Fruit fly (Drosophila melanogaster) whole organism, embryonic: Measurements from ENCODE around the gene bnl.

ENCODE experiments used
- BtbVII ChIP-seq: fragments of 200-800 bp; sonication (Bioruptor generic); optimal IDR thresholded peaks from 3 replicates; lab custom pipeline; 2017; ENCODE audit warnings: missing biosample characterization, mild to moderate bottlenecking, missing genetic modification characterization
- CG12236 ChIP-seq: fragments of 200-800 bp; sonication (Bioruptor generic); optimal IDR thresholded peaks from 2 replicates; lab custom pipeline; 2016; ENCODE audit warnings: missing biosample characterization, missing genetic modification characterization
- CG12659 ChIP-seq: fragments of 200-800 bp; sonication (Bioruptor generic); optimal IDR thresholded peaks from 3 replicates; lab custom pipeline; 2017; ENCODE audit warnings: mild to moderate bottlenecking, missing biosample characterization, missing genetic modification reagents, missing genetic modification characterization
- CG17385 ChIP-seq: fragments of 200-800 bp; sonication (Bioruptor generic); optimal IDR thresholded peaks from 3 replicates; lab custom pipeline; 2018; ENCODE audit warnings: missing biosample characterization, mild to moderate bottlenecking, missing genetic modification characterization
- CG17829 ChIP-seq: fragments of 200-800 bp; optimal IDR thresholded peaks from 2 replicates; lab custom pipeline; 2019; ENCODE audit warnings: missing biosample characterization, mild to moderate bottlenecking, missing genetic modification characterization, moderate library complexity
- CG2202 ChIP-seq: fragments of 200-800 bp; sonication (Bioruptor generic); optimal IDR thresholded peaks from 2 replicates; lab custom pipeline; 2018; ENCODE audit warnings: missing biosample characterization, mild to moderate bottlenecking, missing genetic modification characterization
- CG2678 ChIP-seq: fragments of 200-800 bp; sonication (Bioruptor generic); optimal IDR thresholded peaks from 3 replicates; lab custom pipeline; 2019; ENCODE audit warnings: missing biosample characterization, mild to moderate bottlenecking, missing genetic modification characterization, moderate library complexity
- CG30403 ChIP-seq: fragments of 200-800 bp; sonication (Bioruptor generic); optimal IDR thresholded peaks from 3 replicates; lab custom pipeline; 2016; ENCODE audit warnings: missing biosample characterization, missing genetic modification characterization
- CG32532 ChIP-seq: fragments of 200-800 bp; sonication (Bioruptor generic); IDR thresholded peaks from 2 replicates; pipeline ENCODE4 v1.3.6; 2022; ENCODE audit warnings: missing biosample characterization, missing genetic modification characterization
- CG32772 ChIP-seq: fragments of 200-800 bp; sonication (Bioruptor generic); IDR thresholded peaks from 2 replicates; pipeline ENCODE4 v1.3.6; 2022; ENCODE audit warnings: missing biosample characterization, missing genetic modification characterization
- CG3407 ChIP-seq: fragments of 200-800 bp; sonication (Bioruptor generic); optimal IDR thresholded peaks from 2 replicates; lab custom pipeline; 2018; ENCODE audit warnings: missing biosample characterization, mild to moderate bottlenecking, missing genetic modification characterization
- CG3838 ChIP-seq: fragments of 200-800 bp; sonication (Bioruptor generic); optimal IDR thresholded peaks from 3 replicates; lab custom pipeline; 2016; ENCODE audit warnings: missing biosample characterization, missing genetic modification characterization
- CG7928 ChIP-seq: fragments of 200-800 bp; sonication (Bioruptor generic); optimal IDR thresholded peaks from 2 replicates; lab custom pipeline; 2017; ENCODE audit warnings: missing biosample characterization, mild to moderate bottlenecking, missing genetic modification characterization
- CG8388 ChIP-seq: fragments of 200-800 bp; sonication (Bioruptor generic); optimal IDR thresholded peaks from 2 replicates; lab custom pipeline; 2019; ENCODE audit warnings: missing biosample characterization, mild to moderate bottlenecking, missing genetic modification characterization, moderate library complexity
- CG9817 ChIP-seq: fragments of 200-800 bp; sonication (Bioruptor generic); optimal IDR thresholded peaks from 2 replicates; lab custom pipeline; 2018; ENCODE audit warnings: missing biosample characterization, mild to moderate bottlenecking, missing genetic modification characterization, moderate library complexity
- Dip2 ChIP-seq: fragments of 200-800 bp; sonication (Bioruptor generic); IDR thresholded peaks from 2 replicates; pipeline ENCODE4 v1.3.6; 2022; ENCODE audit warnings: missing biosample characterization, missing genetic modification characterization
- Eip74EF ChIP-seq, 2 experiments: fragments of 200-800 bp in 1 of 2; fragments of >200 bp in 1 of 2; sonication (Bioruptor generic) in 1 of 2; optimal IDR thresholded peaks; 2 replicates each; lab custom pipeline; 2017 to 2019; ENCODE audit warnings: missing biosample characterization in 2 of 2, missing genetic modification characterization in 2 of 2, mild to moderate bottlenecking in 1 of 2, moderate library complexity in 1 of 2
- Fer3 ChIP-seq: fragments of 200-800 bp; sonication (Bioruptor generic); optimal IDR thresholded peaks from 2 replicates; lab custom pipeline; 2018; ENCODE audit warnings: missing biosample characterization, mild to moderate bottlenecking, missing genetic modification characterization, moderate library complexity
- HLH54F ChIP-seq: fragments of 200-800 bp; sonication (Bioruptor generic); optimal IDR thresholded peaks from 3 replicates; lab custom pipeline; 2016; ENCODE audit warnings: missing biosample characterization, missing genetic modification characterization
- HLHmδ ChIP-seq: fragments of 200-800 bp; sonication (Bioruptor generic); optimal IDR thresholded peaks from 2 replicates; lab custom pipeline; 2018; ENCODE audit warnings: missing biosample characterization, mild to moderate bottlenecking, missing genetic modification characterization, moderate library complexity
- HmgD ChIP-seq: fragments of 200-800 bp; sonication (Bioruptor generic); optimal IDR thresholded peaks from 3 replicates; lab custom pipeline; 2016; ENCODE audit warnings: missing biosample characterization, missing genetic modification characterization
- Hr3 ChIP-seq: fragments of 200-800 bp; sonication (Bioruptor generic); optimal IDR thresholded peaks from 3 replicates; lab custom pipeline; 2016; ENCODE audit warnings: missing biosample characterization, missing genetic modification characterization
- Lhr ChIP-seq: fragments of 200-800 bp; sonication (Bioruptor generic); optimal IDR thresholded peaks from 3 replicates; lab custom pipeline; 2017; ENCODE audit warnings: mild to moderate bottlenecking, missing biosample characterization, missing genetic modification reagents, missing genetic modification characterization
- NFAT ChIP-seq: fragments of 200-800 bp; sonication (Bioruptor generic); IDR thresholded peaks from 2 replicates; pipeline ENCODE4 v1.3.6; 2022; ENCODE audit warnings: missing biosample characterization, missing genetic modification characterization
- Oli ChIP-seq: fragments of 200-800 bp; sonication (Bioruptor generic); optimal IDR thresholded peaks from 2 replicates; lab custom pipeline; 2018; ENCODE audit warnings: missing biosample characterization, mild to moderate bottlenecking, missing genetic modification characterization, moderate library complexity
- Ptx1 ChIP-seq: fragments of 200-800 bp; sonication (Bioruptor generic); IDR thresholded peaks from 2 replicates; pipeline ENCODE4 v1.3.6; 2022; ENCODE audit warnings: missing biosample characterization, missing genetic modification characterization
- Scr ChIP-seq: fragments of 200-800 bp; sonication (Bioruptor generic); IDR thresholded peaks from 2 replicates; pipeline ENCODE4 v1.3.6; 2022; ENCODE audit warnings: missing biosample characterization, missing genetic modification characterization; ENCODE audit not compliant: partially characterized antibody
- Sry-β ChIP-seq: fragments of 200-800 bp; sonication (Bioruptor generic); optimal IDR thresholded peaks from 2 replicates; lab custom pipeline; 2018; ENCODE audit warnings: missing biosample characterization, mild to moderate bottlenecking, missing genetic modification characterization, moderate library complexity
- Ssrp ChIP-seq: fragments of 200-800 bp; sonication (Bioruptor generic); optimal IDR thresholded peaks from 2 replicates; lab custom pipeline; 2018; ENCODE audit warnings: missing biosample characterization, mild to moderate bottlenecking, missing genetic modification characterization, moderate library complexity
- amos ChIP-seq: fragments of 200-800 bp; sonication (Bioruptor generic); IDR thresholded peaks from 2 replicates; pipeline ENCODE4 v1.3.6; 2022; ENCODE audit warnings: missing biosample characterization, missing genetic modification characterization; ENCODE audit not compliant: partially characterized antibody
- ap ChIP-seq: fragments of 200-800 bp; sonication (Bioruptor generic); IDR thresholded peaks from 2 replicates; pipeline ENCODE4 v1.3.6; 2022; ENCODE audit warnings: missing biosample characterization, missing genetic modification characterization
- cad ChIP-seq: fragments of >200 bp; optimal IDR thresholded peaks from 2 replicates; lab custom pipeline; 2017; ENCODE audit warnings: missing biosample characterization, missing genetic modification characterization
- chn ChIP-seq: fragments of 200-800 bp; sonication (Bioruptor generic); optimal IDR thresholded peaks from 2 replicates; lab custom pipeline; 2016; ENCODE audit warnings: missing biosample characterization, missing genetic modification characterization
- ems ChIP-seq: fragments of 200-800 bp; sonication (Bioruptor generic); optimal IDR thresholded peaks from 3 replicates; lab custom pipeline; 2016; ENCODE audit warnings: missing biosample characterization, missing genetic modification characterization
- fru ChIP-seq: fragments of >200 bp; optimal IDR thresholded peaks from 2 replicates; lab custom pipeline; 2017
- gsb-n ChIP-seq: fragments of 200-800 bp; sonication (Bioruptor generic); optimal IDR thresholded peaks from 3 replicates; lab custom pipeline; 2018; ENCODE audit warnings: missing biosample characterization, mild to moderate bottlenecking, missing genetic modification characterization
- hbn ChIP-seq: fragments of 200-800 bp; sonication (Bioruptor generic); IDR thresholded peaks from 2 replicates; pipeline ENCODE4 v1.3.6; 2022; ENCODE audit warnings: missing biosample characterization, missing genetic modification characterization; ENCODE audit not compliant: partially characterized antibody
- hth ChIP-seq: fragments of >200 bp; optimal IDR thresholded peaks from 2 replicates; lab custom pipeline; 2017; ENCODE audit warnings: inconsistent platforms
- maf-S ChIP-seq: fragments of 200-800 bp; sonication (Bioruptor generic); optimal IDR thresholded peaks from 2 replicates; lab custom pipeline; 2016; ENCODE audit warnings: missing biosample characterization, missing genetic modification characterization
- nau ChIP-seq: fragments of 200-800 bp; sonication (Bioruptor generic); optimal IDR thresholded peaks from 3 replicates; lab custom pipeline; 2017; ENCODE audit warnings: missing biosample characterization, mild to moderate bottlenecking, missing genetic modification characterization, missing genetic modification reagents
- nerfin-1 ChIP-seq: fragments of 200-800 bp; sonication (Bioruptor generic); optimal IDR thresholded peaks from 3 replicates; lab custom pipeline; 2019; ENCODE audit warnings: missing biosample characterization, mild to moderate bottlenecking, missing genetic modification characterization, moderate library complexity
- oc ChIP-seq: fragments of 200-800 bp; sonication (Bioruptor generic); optimal IDR thresholded peaks from 2 replicates; lab custom pipeline; 2018; ENCODE audit warnings: missing biosample characterization, mild to moderate bottlenecking, missing genetic modification characterization, moderate library complexity
- odd ChIP-seq: fragments of 200-800 bp; sonication (Bioruptor generic); optimal IDR thresholded peaks from 2 replicates; lab custom pipeline; 2017; ENCODE audit warnings: missing biosample characterization, mild to moderate bottlenecking, missing genetic modification characterization
- org-1 ChIP-seq: fragments of 200-800 bp; sonication (Bioruptor generic); optimal IDR thresholded peaks from 2 replicates; lab custom pipeline; 2017; ENCODE audit warnings: missing biosample characterization, missing genetic modification characterization
- pros ChIP-seq: fragments of 200-800 bp; sonication (Bioruptor generic); optimal IDR thresholded peaks from 3 replicates; lab custom pipeline; 2019; ENCODE audit warnings: missing biosample characterization, mild to moderate bottlenecking, missing genetic modification characterization, moderate library complexity
- ranshi ChIP-seq: fragments of 200-800 bp; sonication (Bioruptor generic); IDR thresholded peaks from 2 replicates; pipeline ENCODE4 v1.3.6; 2022; ENCODE audit warnings: missing biosample characterization, missing genetic modification characterization
- slbo ChIP-seq: fragments of 200-800 bp; sonication (Bioruptor generic); IDR thresholded peaks from 2 replicates; pipeline ENCODE4 v1.3.6; 2022; ENCODE audit warnings: missing biosample characterization, missing genetic modification characterization
- slou ChIP-seq: fragments of 200-800 bp; sonication (Bioruptor generic); optimal IDR thresholded peaks from 3 replicates; lab custom pipeline; 2016; ENCODE audit warnings: missing biosample characterization, missing genetic modification characterization
- sug ChIP-seq: fragments of 200-800 bp; optimal IDR thresholded peaks from 2 replicates; lab custom pipeline; 2019; ENCODE audit warnings: missing biosample characterization, mild to moderate bottlenecking, missing genetic modification characterization, moderate library complexity
- tna ChIP-seq: fragments of 200-800 bp; sonication (Bioruptor generic); IDR thresholded peaks from 2 replicates; pipeline ENCODE4 v1.3.6; 2022; ENCODE audit warnings: missing biosample characterization, missing genetic modification characterization; ENCODE audit not compliant: partially characterized antibody
- zfh2 ChIP-seq: fragments of 200-800 bp; sonication (Bioruptor generic); optimal IDR thresholded peaks from 2 replicates; lab custom pipeline; 2016; ENCODE audit warnings: missing biosample characterization, missing genetic modification characterization

The bnl gene

DNA sequence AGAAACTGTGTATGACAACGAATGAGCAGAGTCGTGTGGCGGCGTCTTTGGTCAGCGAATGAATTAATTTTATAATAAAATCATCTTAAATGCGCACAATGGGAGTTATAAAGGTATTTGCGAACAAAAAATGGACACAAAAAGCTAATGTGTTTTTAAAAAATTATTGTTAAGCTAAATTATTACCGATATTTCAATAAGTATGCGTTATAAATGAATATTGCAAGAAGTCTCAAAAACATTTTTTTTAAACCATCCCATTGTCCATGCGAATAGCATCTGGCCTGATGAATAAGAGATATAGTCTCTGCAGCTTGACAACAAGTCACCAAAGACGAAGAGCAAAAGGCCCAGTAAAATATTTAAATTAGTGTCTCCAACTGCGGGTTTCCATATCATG, 5.6 kb downstream of the bnl start (continued):
- peak; percentile 49 for TF ChIP-seq CG3407 (GFP tag; lab: Kevin White, UChicago)
- peak; percentile 29 for TF ChIP-seq zfh2
- no peak for TF ChIP-seq Scr (GFP tag; lab: Robert Waterston, UW)
- peak; percentile 50 for TF ChIP-seq Ssrp (tag; lab: Kevin White, UChicago)
- no peak for TF ChIP-seq CG7928
- TF ChIP-seq ranshi, result 0 out of 2 replicates have a peak, but pooled peaks have one; percentile 40
- peak; percentile 64; the same call in 1 of the 2 replicates for TF ChIP-seq NFAT (GFP tag; lab: Robert Waterston, UW)
- no peak for TF ChIP-seq hth
- no peak for TF ChIP-seq fru
- 0 out of 2 replicates have a peak, but pooled peaks have one; percentile 25 for TF ChIP-seq CG32772 (GFP tag; lab: Robert Waterston, UW)
- TF ChIP-seq Dip2 (GFP tag; lab: Robert Waterston, UW), result no peak
- TF ChIP-seq Fer3 (tag; lab: Kevin White, UChicago), result peak; percentile 72
- peak; percentile 6 for TF ChIP-seq slou (GFP tag; lab: Kevin White, UChicago)
- peak; percentile 68 for TF ChIP-seq Ptx1 (GFP tag; lab: Robert Waterston, UW)
- no peak for TF ChIP-seq Sry-β
- TF ChIP-seq CG2202, result no peak
- peak in 1 of 2 experiments; percentile 13 for TF ChIP-seq Eip74EF (GFP tag; optimal IDR thresholded peaks at IDR 0.05; lab: Kevin White, UChicago)
- peak; percentile 29 for TF ChIP-seq maf-S (GFP tag; lab: Kevin White, UChicago)
- TF ChIP-seq BtbVII (GFP tag; lab: Kevin White, UChicago), result peak; percentile 37
- TF ChIP-seq Oli (tag; lab: Kevin White, UChicago), result peak; percentile 72
- peak; percentile 55 for TF ChIP-seq CG17385 (GFP tag; lab: Kevin White, UChicago)
- peak; percentile 18 for TF ChIP-seq Hr3 (GFP tag; lab: Kevin White, UChicago)
- peak; percentile 43 for TF ChIP-seq CG9817 (tag; lab: Kevin White, UChicago)
- no peak for TF ChIP-seq HmgD (GFP tag; lab: Kevin White, UChicago)
- no peak for TF ChIP-seq amos (GFP tag; lab: Robert Waterston, UW)
- peak; percentile 30 for TF ChIP-seq sug (tag; lab: Kevin White, UChicago)
- peak; percentile 75 for TF ChIP-seq CG32532 (GFP tag; lab: Robert Waterston, UW)
- no peak for TF ChIP-seq chn (GFP tag; lab: Kevin White, UChicago)
- TF ChIP-seq pros (GFP tag; lab: Kevin White, UChicago), result peak; percentile 52
- peak; percentile 82 for TF ChIP-seq CG2678 (tag; lab: Kevin White, UChicago)
- no peak for TF ChIP-seq odd (GFP tag; lab: Kevin White, UChicago)
- TF ChIP-seq HLHmδ (GFP tag; lab: Kevin White, UChicago), result no peak
- peak; percentile 31 for TF ChIP-seq ems (GFP tag; lab: Kevin White, UChicago)
- TF ChIP-seq hbn, result no peak
- TF ChIP-seq gsb-n (tag; lab: Kevin White, UChicago), result peak; percentile 45
- no peak for TF ChIP-seq Lhr (GFP tag; lab: Kevin White, UChicago)
- peak; percentile 17 for TF ChIP-seq nerfin-1 (tag; lab: Kevin White, UChicago)
- no peak for TF ChIP-seq tna
- TF ChIP-seq CG17829 (tag; lab: Kevin White, UChicago), result peak; percentile 56
- no peak for TF ChIP-seq CG12236 (GFP tag; lab: Kevin White, UChicago)
- TF ChIP-seq CG12659 (GFP tag; lab: Kevin White, UChicago), result peak; percentile 62
- TF ChIP-seq oc (tag; lab: Kevin White, UChicago), result peak; percentile 85
- peak; percentile 57 for TF ChIP-seq nau (GFP tag; lab: Kevin White, UChicago)
- no peak for TF ChIP-seq CG3838 (GFP tag; lab: Kevin White, UChicago)
- TF ChIP-seq cad (GFP tag; lab: Kevin White, UChicago), result no peak
- TF ChIP-seq CG8388 (GFP tag; lab: Kevin White, UChicago), result peak; percentile 77
- TF ChIP-seq ap (GFP tag; lab: Robert Waterston, UW), result peak; percentile 73; the same call in 1 of the 2 replicates
- peak; percentile 56 for TF ChIP-seq slbo
- peak; percentile 78 for TF ChIP-seq CG30403
- peak; percentile 8 for TF ChIP-seq HLH54F (GFP tag; lab: Kevin White, UChicago)
- TF ChIP-seq org-1 (GFP tag; lab: Kevin White, UChicago), result peak; percentile 61
